Worm (Caenorhabditis elegans): ENCODE measurements around the gene acs-19.

ce11 chrIII:3831798-3832197 is 32.5 kb upstream of the acs-19 start:
- TF ChIP-seq klf-2 (GFP tag; conservative IDR thresholded peaks at IDR 0.05) (no peak), ztf-29 (GFP tag; IDR thresholded peaks at IDR 0.05) (no peak), ztf-23 (GFP tag; IDR thresholded peaks at IDR 0.05) (no peak), cog-1 (tag; optimal IDR thresholded peaks at IDR 0.05) (no peak)
